Worm (Caenorhabditis elegans) whole organism, early embryonic: ENCODE data around the gene mtp-18.

Source experiments
- B0310.2 ChIP-seq: sonication (generic microtip); optimal IDR thresholded peaks from 2 replicates; lab custom pipeline; 2016; ENCODE audit warnings: mild to moderate bottlenecking, missing genetic modification characterization, missing compliant biosample characterization
- F13C5.2 ChIP-seq: sonication (generic microtip); optimal IDR thresholded peaks from 2 replicates; lab custom pipeline; 2017; ENCODE audit warnings: mild to moderate bottlenecking, missing genetic modification characterization, inconsistent platforms, missing compliant biosample characterization
- aly-1 ChIP-seq: sonication (generic microtip); optimal IDR thresholded peaks from 2 replicates; lab custom pipeline; 2016; ENCODE audit warnings: missing genetic modification characterization, missing compliant biosample characterization
- ama-1 ChIP-seq: fragments of 150-350 bp; optimal IDR thresholded peaks from 2 replicates; lab custom pipeline; 2014
- ceh-13 ChIP-seq: fragments of 200-800 bp; sonication (Bioruptor generic); optimal IDR thresholded peaks from 2 replicates; lab custom pipeline; 2018; ENCODE audit warnings: mild to moderate bottlenecking, missing genetic modification characterization, missing compliant biosample characterization
- ceh-36 ChIP-seq: sonication (generic microtip); optimal IDR thresholded peaks from 2 replicates; lab custom pipeline; 2016; ENCODE audit warnings: missing genetic modification characterization, inconsistent platforms, missing compliant biosample characterization
- ets-7 ChIP-seq: sonication (generic microtip); optimal IDR thresholded peaks from 2 replicates; lab custom pipeline; 2016; ENCODE audit warnings: missing genotype, missing genetic modification characterization, missing compliant biosample characterization
- flt-1 ChIP-seq: fragments of 200-800 bp; sonication (Bioruptor generic); IDR thresholded peaks from 2 replicates; pipeline ENCODE4 v1.3.6; 2022; ENCODE audit warnings: missing genetic modification characterization, missing compliant biosample characterization
- hmbx-1 ChIP-seq: sonication (generic microtip); optimal IDR thresholded peaks from 2 replicates; lab custom pipeline; 2016; ENCODE audit warnings: mild to moderate bottlenecking, missing genetic modification characterization, missing compliant biosample characterization
- hmg-4 ChIP-seq: fragments of 200-800 bp; sonication (Bioruptor generic); optimal IDR thresholded peaks from 2 replicates; lab custom pipeline; 2018; ENCODE audit warnings: mild to moderate bottlenecking, missing genetic modification characterization, missing compliant biosample characterization
- hnd-1 ChIP-seq: sonication (generic microtip); optimal IDR thresholded peaks from 2 replicates; lab custom pipeline; 2016; ENCODE audit warnings: missing genetic modification characterization, missing compliant biosample characterization
- pes-1 ChIP-seq: fragments of 200-800 bp; sonication (Bioruptor generic); IDR thresholded peaks from 2 replicates; pipeline ENCODE4 v1.3.6; 2022; ENCODE audit warnings: missing genetic modification reagents, missing genetic modification characterization, missing compliant biosample characterization
- scrt-1 ChIP-seq: fragments of 200-800 bp; sonication (Bioruptor generic); IDR thresholded peaks from 2 replicates; pipeline ENCODE4 v1.3.6; 2022; ENCODE audit warnings: missing genetic modification characterization, missing compliant biosample characterization
- sea-1 ChIP-seq: fragments of 200-800 bp; sonication (Bioruptor generic); conservative IDR thresholded peaks from 2 replicates; pipeline ENCODE4 v1.3.6; 2022; ENCODE audit warnings: missing genetic modification characterization, missing compliant biosample characterization
- tbx-11 ChIP-seq: fragments of 200-800 bp; sonication (Bioruptor generic); IDR thresholded peaks from 2 replicates; pipeline ENCODE4 v1.3.6; 2022; ENCODE audit warnings: missing genetic modification characterization, missing compliant biosample characterization
- tbx-37 ChIP-seq: fragments of 200-800 bp; sonication (Bioruptor generic); conservative IDR thresholded peaks from 2 replicates; pipeline ENCODE4 v1.3.6; 2022; ENCODE audit warnings: missing genetic modification reagents, missing genetic modification characterization, missing compliant biosample characterization
- tra-4 ChIP-seq: sonication (generic microtip); optimal IDR thresholded peaks from 2 replicates; lab custom pipeline; 2017; ENCODE audit warnings: missing genetic modification characterization, missing compliant biosample characterization

The mtp-18 gene

DNA sequence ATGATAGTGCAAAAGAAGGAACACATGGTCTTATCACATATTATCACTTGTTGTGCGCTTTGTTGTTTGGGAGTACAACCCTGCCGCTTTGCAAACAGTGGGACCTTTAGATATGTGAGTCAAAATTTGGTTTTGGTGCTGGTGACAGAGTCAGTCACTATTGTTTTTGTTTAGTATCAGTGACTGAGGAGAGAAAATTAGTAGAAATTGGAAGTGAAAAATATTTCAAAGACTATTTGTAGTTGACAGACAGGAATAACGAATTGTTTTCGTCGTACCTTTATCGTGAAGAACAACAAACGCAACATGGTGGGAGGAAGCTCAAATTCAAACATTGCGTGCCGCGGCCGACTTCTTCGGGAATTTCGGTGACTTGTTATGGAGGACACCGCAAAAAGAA, 10.3 kb upstream of the mtp-18 start, which contains the start of gene lrch-1:
lrch-1 (minus strand) TSS at position 101 of the 400 bp plus-strand sequence.
- no peak for TF ChIP-seq pes-1 (GFP tag; lab: Robert Waterston, UW)
- TF ChIP-seq hmg-4 (GFP tag; lab: Kevin White, UChicago), result no peak
- TF ChIP-seq sea-1 (GFP tag; lab: Robert Waterston, UW), result no peak
- TF ChIP-seq hmbx-1 (tag; lab: Kevin White, UChicago), result no peak
- no peak for TF ChIP-seq scrt-1
- TF ChIP-seq ets-7, result no peak
- TF ChIP-seq tbx-37 (GFP tag; lab: Robert Waterston, UW), result no peak
- TF ChIP-seq F13C5.2 (tag; lab: Kevin White, UChicago), result no peak
- no peak for TF ChIP-seq flt-1
- TF ChIP-seq hnd-1 (tag; lab: Kevin White, UChicago), result no peak

DNA sequence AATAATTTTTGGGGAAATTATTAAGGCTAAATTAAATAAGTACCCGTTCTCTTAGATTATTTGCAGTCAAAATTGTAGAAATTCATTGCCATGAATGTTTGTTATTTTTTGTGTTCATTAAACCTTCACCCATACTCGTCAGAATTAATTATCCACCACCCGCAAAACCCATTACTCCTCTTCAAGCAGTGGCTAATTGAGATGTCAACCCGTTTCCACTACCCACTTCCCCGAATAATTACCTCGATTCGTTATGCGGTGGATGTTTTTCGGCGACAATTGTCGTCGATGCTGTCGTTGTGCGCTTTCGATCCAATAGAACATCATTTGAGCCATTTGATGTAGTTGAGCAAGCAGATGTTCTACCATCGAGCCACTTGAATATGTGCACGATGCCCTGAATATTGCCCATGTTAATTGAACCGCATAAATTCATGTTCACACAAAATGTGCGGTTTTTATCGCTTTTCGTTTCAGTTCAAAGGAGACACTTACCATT, 5.2 kb upstream of the mtp-18 start:
- TF ChIP-seq ceh-36, result no peak
- no peak for TF ChIP-seq hnd-1 (tag; lab: Kevin White, UChicago)
- TF ChIP-seq tra-4 (tag; lab: Kevin White, UChicago), result no peak
- no peak for TF ChIP-seq ama-1 (lab: Kevin White, UChicago)
- TF ChIP-seq ceh-13 (GFP tag; lab: Kevin White, UChicago), result no peak
- TF ChIP-seq flt-1, result no peak

DNA sequence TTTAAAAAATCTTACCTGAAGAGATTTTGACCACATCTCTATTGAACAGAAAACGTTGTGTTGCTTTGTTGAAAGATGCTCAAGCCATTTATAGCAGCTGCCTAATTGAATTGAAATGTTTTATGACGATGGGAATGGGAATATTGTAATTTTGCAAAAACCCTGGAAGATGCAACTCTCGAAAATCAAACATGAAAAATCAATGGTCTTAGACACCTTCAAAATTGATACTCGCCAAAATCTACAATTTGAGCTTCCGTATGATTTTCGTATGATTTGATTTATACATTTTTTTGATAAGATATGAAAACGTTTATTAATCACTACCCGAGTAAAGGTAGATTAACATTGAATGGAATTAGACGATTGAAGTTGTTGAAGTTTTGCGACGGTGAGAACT, 2.3 kb upstream of the mtp-18 start, which contains the start of gene C14F11.7:
C14F11.7 (minus strand) TSS at position 101 of the 400 bp plus-strand sequence.
- TF ChIP-seq pes-1 (GFP tag; lab: Robert Waterston, UW) (no peak), ets-7 (no peak), sea-1 (GFP tag; lab: Robert Waterston, UW) (no peak), tra-4 (tag; lab: Kevin White, UChicago) (no peak), F13C5.2 (tag; lab: Kevin White, UChicago) (no peak), ceh-36 (no peak), tbx-11 (GFP tag; lab: Robert Waterston, UW) (no peak), hmbx-1 (tag; lab: Kevin White, UChicago) (no peak)

DNA sequence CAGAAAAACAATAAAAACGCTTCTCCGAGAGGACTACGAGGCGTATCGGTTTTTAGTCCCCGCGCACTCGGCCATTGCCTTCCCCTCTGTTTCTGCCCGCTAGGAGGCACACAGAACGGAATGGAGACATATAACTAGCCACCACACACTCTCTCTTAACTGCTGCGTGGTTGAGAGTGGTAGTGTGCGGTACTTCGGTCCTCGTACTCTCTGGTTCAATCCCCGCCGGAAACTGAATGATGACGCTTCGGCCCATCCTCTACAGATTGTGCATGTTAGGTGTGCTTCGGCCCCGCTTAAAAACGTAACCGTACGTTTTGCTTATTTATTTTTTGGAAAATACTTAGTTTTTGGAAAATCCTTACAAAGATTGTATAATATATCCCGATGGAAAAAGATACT, 1.5 kb upstream of the mtp-18 start, which contains the start of gene T13C5.6:
T13C5.6 (minus strand) TSS at position 1 of the 402 bp plus-strand sequence.
- TF ChIP-seq tbx-11 (GFP tag; lab: Robert Waterston, UW), result peak; percentile 97
- peak; percentile 93 for TF ChIP-seq ceh-36
- peak; percentile 58 for TF ChIP-seq ama-1 (lab: Kevin White, UChicago)
- peak; percentile 96 for TF ChIP-seq B0310.2 (tag; lab: Kevin White, UChicago)
- TF ChIP-seq scrt-1, result peak; percentile 94
- TF ChIP-seq hmbx-1 (tag; lab: Kevin White, UChicago), result peak; percentile 85
- peak; percentile 98 for TF ChIP-seq sea-1 (GFP tag; lab: Robert Waterston, UW)
- peak; percentile 99 for TF ChIP-seq F13C5.2 (tag; lab: Kevin White, UChicago)
- TF ChIP-seq flt-1, result peak; percentile 95
- peak; percentile 95 for TF ChIP-seq hnd-1 (tag; lab: Kevin White, UChicago)
- peak; percentile 100 for TF ChIP-seq hmg-4 (GFP tag; lab: Kevin White, UChicago)
- peak; percentile 93 for TF ChIP-seq ceh-13 (GFP tag; lab: Kevin White, UChicago)
- peak; percentile 98 for TF ChIP-seq pes-1 (GFP tag; lab: Robert Waterston, UW)
- TF ChIP-seq ets-7, result peak; percentile 96
- peak; percentile 98 for TF ChIP-seq aly-1 (tag; lab: Kevin White, UChicago)
- peak; percentile 98 for TF ChIP-seq tbx-37 (GFP tag; lab: Robert Waterston, UW)
- TF ChIP-seq tra-4 (tag; lab: Kevin White, UChicago), result peak; percentile 95

DNA sequence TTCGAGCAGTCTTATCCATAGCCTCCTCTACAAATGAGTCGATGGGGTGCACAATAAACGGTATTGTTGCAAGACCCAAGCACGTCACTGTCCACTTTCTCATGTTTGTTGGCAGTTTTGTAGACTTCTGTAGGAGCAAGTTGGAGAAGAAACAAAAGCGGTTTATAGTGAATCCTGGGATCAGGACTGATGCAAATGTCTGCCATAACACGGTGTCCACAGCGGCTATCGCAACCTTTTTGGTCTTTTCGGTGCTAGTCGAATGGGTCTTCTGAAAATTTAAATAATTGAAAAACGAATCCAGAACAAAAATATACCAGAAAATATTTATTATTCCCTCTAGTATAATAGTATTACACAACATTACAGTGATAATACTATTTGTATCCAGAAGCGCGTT, 880 bp downstream of the mtp-18 start:
- TF ChIP-seq ceh-13 (GFP tag; lab: Kevin White, UChicago) (no peak), tbx-11 (GFP tag; lab: Robert Waterston, UW) (no peak), hnd-1 (tag; lab: Kevin White, UChicago) (no peak), ama-1 (lab: Kevin White, UChicago) (no peak), flt-1 (no peak), tbx-37 (GFP tag; lab: Robert Waterston, UW) (no peak), scrt-1 (no peak), F13C5.2 (tag; lab: Kevin White, UChicago) (no peak), tra-4 (tag; lab: Kevin White, UChicago) (no peak), hmbx-1 (tag; lab: Kevin White, UChicago) (no peak), sea-1 (GFP tag; lab: Robert Waterston, UW) (no peak), B0310.2 (tag; lab: Kevin White, UChicago) (no peak), hmg-4 (GFP tag; lab: Kevin White, UChicago) (no peak), aly-1 (tag; lab: Kevin White, UChicago) (no peak), ceh-36 (no peak), ets-7 (no peak), pes-1 (GFP tag; lab: Robert Waterston, UW) (no peak)

DNA sequence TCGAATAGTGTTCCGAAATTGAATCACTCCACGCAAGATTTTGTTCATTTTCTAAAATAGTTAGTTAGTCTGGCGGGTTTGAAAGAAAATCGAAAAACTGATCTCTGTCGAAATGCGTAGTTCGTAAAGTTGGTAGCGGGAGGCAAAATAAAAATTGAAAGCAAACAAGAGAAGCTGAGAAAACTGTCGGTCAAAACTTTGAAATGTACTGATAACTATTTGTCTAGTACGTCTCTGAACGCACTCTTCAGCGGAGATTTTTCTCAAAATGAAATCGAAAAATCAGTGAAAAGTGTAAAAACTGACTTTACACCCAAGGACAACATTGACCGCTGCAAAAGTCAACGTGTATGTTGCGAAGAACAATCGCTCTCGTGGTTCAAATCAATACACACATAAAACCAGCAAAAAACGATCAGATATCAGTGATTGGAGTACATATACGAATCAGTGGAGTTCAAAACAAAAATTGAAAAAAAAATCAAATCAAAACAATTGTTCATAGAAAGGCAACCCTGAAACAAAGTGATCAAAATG, 1.4 kb downstream of the mtp-18 start, which contains the start of gene bca-1:
bca-1 (minus strand) TSS at position 51 of the 537 bp plus-strand sequence.
- TF ChIP-seq B0310.2 (tag; lab: Kevin White, UChicago), result no peak
- no peak for TF ChIP-seq hnd-1 (tag; lab: Kevin White, UChicago)
- no peak for TF ChIP-seq flt-1
- TF ChIP-seq ceh-13 (GFP tag; lab: Kevin White, UChicago), result no peak
- no peak for TF ChIP-seq tbx-11 (GFP tag; lab: Robert Waterston, UW)
- TF ChIP-seq ama-1 (lab: Kevin White, UChicago), result no peak
- TF ChIP-seq hmbx-1 (tag; lab: Kevin White, UChicago), result no peak
- TF ChIP-seq pes-1 (GFP tag; lab: Robert Waterston, UW), result no peak
- no peak for TF ChIP-seq tbx-37 (GFP tag; lab: Robert Waterston, UW)
- no peak for TF ChIP-seq hmg-4 (GFP tag; lab: Kevin White, UChicago)
- TF ChIP-seq ceh-36, result no peak
- no peak for TF ChIP-seq sea-1 (GFP tag; lab: Robert Waterston, UW)
- TF ChIP-seq ets-7, result no peak
- no peak for TF ChIP-seq aly-1 (tag; lab: Kevin White, UChicago)
- TF ChIP-seq tra-4 (tag; lab: Kevin White, UChicago), result no peak
- TF ChIP-seq scrt-1, result no peak
